Fruit fly (Drosophila melanogaster) S2 (cell line): ENCODE measurements around the gene CG6144.

Source experiments
- CG8478 ChIP-seq: fragments of >200 bp; optimal IDR thresholded peaks from 2 replicates; lab custom pipeline; 2018
- CTCF ChIP-seq, 2 experiments: fragments of >200 bp; optimal IDR thresholded peaks; 2 replicates each; lab custom pipeline; 2018

DNA sequence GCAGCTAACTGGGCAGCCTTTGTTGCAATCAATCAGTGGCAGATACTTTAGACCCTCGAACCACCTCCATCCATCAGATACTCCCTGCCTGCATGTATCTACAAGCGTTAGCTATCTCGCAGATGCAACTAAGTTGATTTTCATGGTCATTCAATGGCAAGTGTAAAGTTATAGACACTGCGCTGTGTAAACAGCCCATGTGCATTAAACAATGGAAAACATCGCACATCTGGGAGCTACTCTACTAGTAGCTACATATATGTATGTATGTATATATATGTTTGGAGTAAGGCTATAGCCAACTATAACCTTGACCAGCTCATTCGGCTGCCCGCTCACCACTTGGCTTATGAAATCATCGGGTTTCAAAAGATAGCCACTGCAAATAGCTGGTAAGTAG lies 18.3 kb upstream of the CG6144 start:
- no peak for TF ChIP-seq CG8478
- TF ChIP-seq CTCF (optimal IDR thresholded peaks at IDR 0.05; lab: Kevin White, UChicago) = no peak
